Worm (Caenorhabditis elegans): Measurements from ENCODE around the gene C06G4.4.

DNA sequence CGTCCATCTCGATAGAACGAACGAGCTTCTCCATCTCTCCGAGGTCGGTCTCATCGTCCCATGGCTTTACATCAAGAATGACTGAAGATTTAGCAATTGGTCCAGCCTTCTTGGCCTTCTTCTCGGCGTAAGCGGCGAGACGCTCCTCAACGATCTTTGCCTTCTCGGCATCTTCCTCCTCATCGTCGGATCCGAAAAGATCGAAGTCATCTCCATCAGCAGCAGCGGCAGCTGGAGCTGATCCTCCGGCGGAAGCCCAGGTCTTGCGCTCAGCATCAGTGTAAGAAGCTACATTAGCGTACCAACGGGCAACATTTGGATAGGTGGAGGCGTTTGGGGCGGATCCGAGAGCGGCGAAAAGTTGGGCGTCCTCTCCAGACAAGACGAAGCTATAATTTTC lies 4.9 kb downstream of the C06G4.4 start:
- TF ChIP-seq T20F7.1 (GFP tag; optimal IDR thresholded peaks at IDR 0.05) (no peak), nhr-76 (tag; optimal IDR thresholded peaks at IDR 0.05) (no peak)

Data from whole organism, L4 larva.